Worm (Caenorhabditis elegans) whole organism, young adult: ENCODE data around the gene C24H10.2.

Experiments
- B0336.3 ChIP-seq: fragments of 200-800 bp; sonication (Bioruptor generic); IDR thresholded peaks from 2 replicates; pipeline ENCODE4 v1.3.6; 2022; ENCODE audit warnings: missing genetic modification characterization, missing compliant biosample characterization
- C17E4.6 ChIP-seq: fragments of 200-800 bp; sonication (Bioruptor generic); IDR thresholded peaks from 2 replicates; pipeline ENCODE4 v1.3.6; 2022; ENCODE audit warnings: missing genetic modification reagents, missing genetic modification characterization, missing compliant biosample characterization
- F22D6.2 ChIP-seq: sonication (generic microtip); optimal IDR thresholded peaks from 2 replicates; lab custom pipeline; 2016; ENCODE audit warnings: mild to moderate bottlenecking, missing genetic modification characterization, missing compliant biosample characterization
- F57A8.1 ChIP-seq: fragments of 200-800 bp; sonication (Bioruptor generic); optimal IDR thresholded peaks from 2 replicates; lab custom pipeline; 2018; ENCODE audit warnings: mild to moderate bottlenecking, missing genetic modification characterization, moderate library complexity, missing compliant biosample characterization
- K11D2.4 ChIP-seq: fragments of 200-800 bp; sonication (Bioruptor generic); IDR thresholded peaks from 2 replicates; pipeline ENCODE4 v1.3.6; 2022; ENCODE audit warnings: missing genetic modification reagents, missing genetic modification characterization, missing compliant biosample characterization
- T26A5.8 ChIP-seq: sonication (generic microtip); optimal IDR thresholded peaks from 2 replicates; lab custom pipeline; 2016; ENCODE audit warnings: missing genetic modification characterization, missing compliant biosample characterization
- Y53F4B.3 ChIP-seq: fragments of 200-800 bp; sonication (Bioruptor generic); IDR thresholded peaks from 2 replicates; pipeline ENCODE4 v1.3.6; 2022; ENCODE audit warnings: missing genetic modification reagents, missing genetic modification characterization, missing compliant biosample characterization
- Y67H2A.10 ChIP-seq: fragments of 200-800 bp; sonication (Bioruptor generic); conservative IDR thresholded peaks from 2 replicates; pipeline ENCODE4 v1.3.6; 2022; ENCODE audit warnings: missing genetic modification reagents, missing genetic modification characterization, missing compliant biosample characterization
- Y79H2A.3 ChIP-seq: fragments of 200-800 bp; sonication (Bioruptor generic); conservative IDR thresholded peaks from 2 replicates; pipeline ENCODE4 v1.3.6; 2022; ENCODE audit warnings: missing genetic modification reagents, missing genetic modification characterization, missing compliant biosample characterization
- Y95B8A.8 ChIP-seq: fragments of 200-800 bp; sonication (Bioruptor generic); IDR thresholded peaks from 2 replicates; pipeline ENCODE4 v1.3.6; 2022; ENCODE audit warnings: missing genetic modification reagents, missing genetic modification characterization, missing compliant biosample characterization
- ZK185.1 ChIP-seq: sonication (generic microtip); optimal IDR thresholded peaks from 2 replicates; lab custom pipeline; 2016; ENCODE audit warnings: mild to moderate bottlenecking, missing genetic modification characterization, missing compliant biosample characterization; ENCODE audit not compliant: poor library complexity, severe bottlenecking
- akir-1 ChIP-seq: fragments of 200-800 bp; sonication (Bioruptor generic); optimal IDR thresholded peaks from 2 replicates; lab custom pipeline; 2018; ENCODE audit warnings: mild to moderate bottlenecking, missing genetic modification characterization, moderate library complexity, missing compliant biosample characterization
- aptf-2 ChIP-seq: fragments of 200-800 bp; sonication (Bioruptor generic); conservative IDR thresholded peaks from 2 replicates; pipeline ENCODE4 v1.3.6; 2022; ENCODE audit warnings: missing genetic modification reagents, missing genetic modification characterization, missing compliant biosample characterization
- athp-1 ChIP-seq: sonication (generic microtip); optimal IDR thresholded peaks from 2 replicates; lab custom pipeline; 2017; ENCODE audit warnings: mild to moderate bottlenecking, missing genetic modification characterization, missing compliant biosample characterization
- ccch-3 ChIP-seq: fragments of 200-800 bp; sonication (Bioruptor generic); optimal IDR thresholded peaks from 2 replicates; lab custom pipeline; 2018; ENCODE audit warnings: mild to moderate bottlenecking, missing genetic modification characterization, missing compliant biosample characterization
- ceh-27 ChIP-seq: fragments of 200-800 bp; sonication (Bioruptor generic); optimal IDR thresholded peaks from 2 replicates; lab custom pipeline; 2018; ENCODE audit warnings: mild to moderate bottlenecking, missing genetic modification characterization, moderate library complexity, missing compliant biosample characterization
- ceh-58 ChIP-seq: fragments of 200-800 bp; sonication (Bioruptor generic); IDR thresholded peaks from 2 replicates; pipeline ENCODE4 v1.3.6; 2022; ENCODE audit warnings: missing genetic modification characterization, missing compliant biosample characterization
- ceh-91 ChIP-seq: fragments of 200-800 bp; sonication (Bioruptor generic); IDR thresholded peaks from 2 replicates; pipeline ENCODE4 v1.3.6; 2022; ENCODE audit warnings: missing genetic modification reagents, missing genetic modification characterization, missing compliant biosample characterization
- chd-7 ChIP-seq: sonication (generic microtip); optimal IDR thresholded peaks from 2 replicates; lab custom pipeline; 2016; ENCODE audit warnings: mild to moderate bottlenecking, missing genetic modification characterization, moderate library complexity, missing compliant biosample characterization
- dpl-1 ChIP-seq: fragments of 150-350 bp; optimal IDR thresholded peaks from 2 replicates; lab custom pipeline; 2014; ENCODE audit warnings: missing biosample characterization, missing genetic modification reagents, missing genetic modification characterization
- egl-18 ChIP-seq: fragments of 200-800 bp; sonication (Bioruptor generic); IDR thresholded peaks from 2 replicates; pipeline ENCODE4 v1.3.6; 2022; ENCODE audit warnings: missing genetic modification reagents, missing genetic modification characterization, missing compliant biosample characterization
- egrh-3 ChIP-seq: fragments of 200-800 bp; sonication (Bioruptor generic); IDR thresholded peaks from 2 replicates; pipeline ENCODE4 v1.3.6; 2022; ENCODE audit warnings: missing genetic modification reagents, missing genetic modification characterization, missing compliant biosample characterization
- hlh-12 ChIP-seq: sonication (generic microtip); optimal IDR thresholded peaks from 2 replicates; lab custom pipeline; 2016; ENCODE audit warnings: missing genetic modification characterization, missing compliant biosample characterization
- hmg-20 ChIP-seq: fragments of 200-800 bp; sonication (Bioruptor generic); IDR thresholded peaks from 2 replicates; pipeline ENCODE4 v1.3.6; 2022; ENCODE audit warnings: missing genetic modification reagents, missing genetic modification characterization, missing compliant biosample characterization
- hsf-1 ChIP-seq: fragments of 200-800 bp; sonication (Bioruptor generic); IDR thresholded peaks from 2 replicates; pipeline ENCODE4 v1.3.6; 2022; ENCODE audit warnings: missing genetic modification reagents, missing genetic modification characterization, missing compliant biosample characterization
- let-526 ChIP-seq: fragments of 200-800 bp; sonication (Bioruptor generic); IDR thresholded peaks from 2 replicates; pipeline ENCODE4 v1.3.6; 2022; ENCODE audit warnings: missing genetic modification reagents, missing genetic modification characterization, missing compliant biosample characterization
- lin-26 ChIP-seq: fragments of 200-800 bp; sonication (Bioruptor generic); IDR thresholded peaks from 2 replicates; pipeline ENCODE4 v1.3.6; 2022; ENCODE audit warnings: missing genetic modification reagents, missing genetic modification characterization, missing compliant biosample characterization
- lin-35 ChIP-seq, 3 experiments: fragments of 150-350 bp in 2 of 3; sonication (generic microtip) in 1 of 3; optimal IDR thresholded peaks; 2 replicates each; lab custom pipeline; 2014 to 2018; ENCODE audit warnings: missing biosample characterization in 3 of 3, missing genetic modification characterization in 3 of 3, missing genetic modification reagents in 3 of 3
- lin-40 ChIP-seq: sonication (generic microtip); optimal IDR thresholded peaks from 2 replicates; lab custom pipeline; 2016; ENCODE audit warnings: missing genetic modification characterization, mild to moderate bottlenecking, missing compliant biosample characterization, missing genotype, missing genetic modification reagents
- lir-1 ChIP-seq: fragments of 200-800 bp; sonication (Bioruptor generic); conservative IDR thresholded peaks from 2 replicates; pipeline ENCODE4 v1.3.6; 2022; ENCODE audit warnings: missing genetic modification reagents, missing genetic modification characterization, missing compliant biosample characterization
- madf-3 ChIP-seq: fragments of 200-800 bp; sonication (Bioruptor generic); IDR thresholded peaks from 2 replicates; pipeline ENCODE4 v1.3.6; 2022; ENCODE audit warnings: missing genetic modification reagents, missing genetic modification characterization, missing compliant biosample characterization
- madf-6 ChIP-seq: fragments of 200-800 bp; sonication (Bioruptor generic); IDR thresholded peaks from 2 replicates; pipeline ENCODE4 v1.3.6; 2022; ENCODE audit warnings: missing genetic modification reagents, missing genetic modification characterization, missing compliant biosample characterization
- mel-28 ChIP-seq: sonication (generic microtip); optimal IDR thresholded peaks from 2 replicates; lab custom pipeline; 2016; ENCODE audit warnings: borderline replicate concordance, mild to moderate bottlenecking, missing genetic modification characterization, missing compliant biosample characterization
- mes-4 ChIP-seq: sonication (generic microtip); optimal IDR thresholded peaks from 2 replicates; lab custom pipeline; 2016; ENCODE audit warnings: missing genotype, missing genetic modification characterization, missing compliant biosample characterization
- nfyb-1 ChIP-seq: fragments of 200-800 bp; sonication (Bioruptor generic); IDR thresholded peaks from 2 replicates; pipeline ENCODE4 v1.3.6; 2022; ENCODE audit warnings: missing genetic modification reagents, missing genetic modification characterization, missing compliant biosample characterization
- nhr-179 ChIP-seq: sonication (generic microtip); optimal IDR thresholded peaks from 2 replicates; lab custom pipeline; 2016; ENCODE audit warnings: mild to moderate bottlenecking, missing genetic modification characterization, missing compliant biosample characterization
- nhr-80 ChIP-seq: sonication (generic microtip); optimal IDR thresholded peaks from 2 replicates; lab custom pipeline; 2016; ENCODE audit warnings: missing genetic modification characterization, missing compliant biosample characterization
- pha-4 ChIP-seq: fragments of 150-350 bp; sonication (generic microtip); optimal IDR thresholded peaks from 2 replicates; lab custom pipeline; 2014; ENCODE audit warnings: missing biosample characterization, missing genetic modification reagents, missing genetic modification characterization
- repo-1 ChIP-seq: sonication (generic microtip); optimal IDR thresholded peaks from 2 replicates; lab custom pipeline; 2017; ENCODE audit warnings: mild to moderate bottlenecking, missing genetic modification characterization, missing compliant biosample characterization
- sea-2 ChIP-seq: fragments of 200-800 bp; sonication (Bioruptor generic); IDR thresholded peaks from 2 replicates; pipeline ENCODE4 v1.3.6; 2022; ENCODE audit warnings: missing genetic modification characterization, missing compliant biosample characterization
- snpc-4 ChIP-seq, 5 experiments: fragments of 150-350 bp in 1 of 5; sonication (generic microtip) in 4 of 5; optimal IDR thresholded peaks; 2 replicates each; lab custom pipeline; 2014 to 2018; ENCODE audit warnings: missing genetic modification characterization in 5 of 5, missing biosample characterization in 3 of 5, antibody characterized with exemption in 2 of 5, mild to moderate bottlenecking in 2 of 5, missing compliant biosample characterization in 2 of 5, missing genotype in 2 of 5, moderate library complexity in 2 of 5, missing genetic modification reagents in 1 of 5
- somi-1 ChIP-seq: fragments of 200-800 bp; sonication (Bioruptor generic); optimal IDR thresholded peaks from 2 replicates; lab custom pipeline; 2018; ENCODE audit warnings: mild to moderate bottlenecking, missing genetic modification characterization, missing compliant biosample characterization
- tbx-9 ChIP-seq: sonication (generic microtip); optimal IDR thresholded peaks from 2 replicates; lab custom pipeline; 2016; ENCODE audit warnings: borderline replicate concordance, missing genetic modification characterization, inconsistent platforms, missing compliant biosample characterization
- unc-130 ChIP-seq: sonication (generic microtip); optimal IDR thresholded peaks from 2 replicates; lab custom pipeline; 2016; ENCODE audit warnings: missing genetic modification reagents, missing genetic modification characterization, missing compliant biosample characterization
- ztf-26 ChIP-seq: sonication (generic microtip); optimal IDR thresholded peaks from 2 replicates; lab custom pipeline; 2017; ENCODE audit warnings: missing genetic modification characterization, missing compliant biosample characterization
- ztf-28 ChIP-seq: fragments of 200-800 bp; sonication (Bioruptor generic); IDR thresholded peaks from 2 replicates; pipeline ENCODE4 v1.3.6; 2022; ENCODE audit warnings: missing genetic modification reagents, missing genetic modification characterization, missing compliant biosample characterization

C24H10.2 gene

DNA sequence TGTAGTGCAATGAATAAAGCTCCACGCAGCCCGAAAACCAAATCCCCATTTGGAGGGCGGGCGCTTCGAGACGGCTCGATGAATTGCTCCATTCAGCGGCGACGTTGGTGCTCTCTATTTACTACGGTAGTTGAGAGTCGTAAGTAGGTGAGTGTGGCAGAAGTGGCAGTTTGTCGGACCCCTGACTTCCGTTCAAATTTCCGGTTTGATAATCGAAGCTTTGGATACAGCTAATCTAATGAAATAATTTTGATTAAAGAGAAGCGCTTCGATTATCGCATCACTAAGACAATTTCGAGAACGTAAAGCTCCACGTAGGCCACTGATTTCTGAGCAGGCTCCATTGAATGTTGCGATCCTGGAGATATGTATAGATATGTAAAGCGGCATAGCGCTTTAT, 20.1 kb downstream of the C24H10.2 start, which contains the start of gene ets-5:
Gene ets-5 (minus strand): TSS at position 32 of the 400 bp plus-strand sequence.
- TF ChIP-seq ceh-91 (no peak), let-526 (GFP tag; lab: Robert Waterston, UW) (0 out of 2 replicates have a peak, but pooled peaks have one; percentile 28)

DNA sequence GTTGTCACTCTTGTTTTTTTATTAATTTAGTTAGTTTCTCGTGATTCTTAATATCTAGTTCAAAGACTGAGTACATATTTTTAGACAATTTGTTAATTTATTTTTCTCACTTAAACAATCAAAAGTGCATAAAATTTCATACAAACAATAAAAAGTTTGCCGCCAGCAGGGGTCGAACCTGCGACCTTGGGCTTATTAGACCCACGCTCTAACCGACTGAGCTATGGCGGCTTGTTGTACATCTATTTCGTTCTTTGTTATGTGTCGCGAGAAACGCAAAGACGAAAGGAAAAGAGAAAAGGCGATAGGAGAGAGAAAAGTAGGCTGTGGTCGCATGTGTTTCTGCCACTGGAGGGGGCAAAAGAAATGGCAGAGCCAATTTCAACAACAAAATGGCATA, 21.1 kb downstream of the C24H10.2 start:
- TF ChIP-seq F57A8.1 (peak; percentile 73), B0336.3 (peak; percentile 71; the same call in 1 of the 2 replicates), ztf-26 (tag; lab: Kevin White, UChicago) (peak; percentile 89), madf-6 (GFP tag; lab: Robert Waterston, UW) (peak; percentile 55), ceh-58 (GFP tag; lab: Robert Waterston, UW) (peak; percentile 84; the same call in 1 of the 2 replicates), akir-1 (GFP tag; lab: Kevin White, UChicago) (no peak), mes-4 (tag; lab: Kevin White, UChicago) (peak; percentile 70), pha-4 (no peak), snpc-4 (GFP tag; optimal IDR thresholded peaks at IDR 0.05; lab: Kevin White, UChicago) (peak; percentile 56), snpc-4 (tag; optimal IDR thresholded peaks at IDR 0.05; lab: Kevin White, UChicago) (peak in 3 of 4 experiments; percentile 50 to 84 (median 76)), ccch-3 (GFP tag; lab: Kevin White, UChicago) (no peak), C17E4.6 (GFP tag; lab: Robert Waterston, UW) (peak; percentile 56; the same call in 1 of the 2 replicates), hlh-12 (tag; lab: Kevin White, UChicago) (no peak), Y53F4B.3 (GFP tag; lab: Robert Waterston, UW) (no peak), unc-130 (GFP tag; lab: Kevin White, UChicago) (peak; percentile 75), T26A5.8 (tag; lab: Kevin White, UChicago) (no peak), somi-1 (GFP tag; lab: Kevin White, UChicago) (peak; percentile 79), lin-40 (tag; lab: Kevin White, UChicago) (peak; percentile 90), ztf-28 (GFP tag; lab: Robert Waterston, UW) (peak; percentile 74; the same call in 1 of the 2 replicates), athp-1 (peak; percentile 65), sea-2 (GFP tag; lab: Robert Waterston, UW) (0 out of 2 replicates have a peak, but pooled peaks have one; percentile 74), aptf-2 (GFP tag; lab: Robert Waterston, UW) (no peak), F22D6.2 (peak; percentile 69), tbx-9 (tag; lab: Kevin White, UChicago) (peak; percentile 27), nhr-179 (tag; lab: Kevin White, UChicago) (peak; percentile 49), egrh-3 (GFP tag; lab: Robert Waterston, UW) (peak; percentile 51; the same call in 1 of the 2 replicates), Y67H2A.10 (GFP tag; lab: Robert Waterston, UW) (0 out of 2 replicates have a peak, but pooled peaks have one; percentile 12), mel-28 (tag; lab: Kevin White, UChicago) (no peak), chd-7 (peak; percentile 92), repo-1 (tag; lab: Kevin White, UChicago) (peak; percentile 91), nhr-80 (tag; lab: Kevin White, UChicago) (peak; percentile 61), K11D2.4 (GFP tag; lab: Robert Waterston, UW) (peak; percentile 81), lir-1 (GFP tag; lab: Robert Waterston, UW) (peak; percentile 61; the same call in 1 of the 2 replicates), lin-35 (GFP tag; optimal IDR thresholded peaks at IDR 0.05; lab: Kevin White, UChicago) (peak in 1 of 3 experiments; percentile 82), ceh-27 (peak; percentile 75), hmg-20 (peak; percentile 64), hsf-1 (GFP tag; lab: Robert Waterston, UW) (0 out of 2 replicates have a peak, but pooled peaks have one; percentile 45), egl-18 (no peak), nfyb-1 (GFP tag; lab: Robert Waterston, UW) (peak; percentile 92), Y79H2A.3 (GFP tag; lab: Robert Waterston, UW) (no peak), madf-3 (GFP tag; lab: Robert Waterston, UW) (peak; percentile 84), ZK185.1 (peak; percentile 70), lin-26 (peak; percentile 95), Y95B8A.8 (GFP tag; lab: Robert Waterston, UW) (no peak; the same call in 1 of the 2 replicates), dpl-1 (GFP tag; lab: Kevin White, UChicago) (peak; percentile 23)
